Fruit fly (Drosophila melanogaster): ENCODE results near the gene alpha-Man-Ib.

The alpha-Man-Ib gene

DNA sequence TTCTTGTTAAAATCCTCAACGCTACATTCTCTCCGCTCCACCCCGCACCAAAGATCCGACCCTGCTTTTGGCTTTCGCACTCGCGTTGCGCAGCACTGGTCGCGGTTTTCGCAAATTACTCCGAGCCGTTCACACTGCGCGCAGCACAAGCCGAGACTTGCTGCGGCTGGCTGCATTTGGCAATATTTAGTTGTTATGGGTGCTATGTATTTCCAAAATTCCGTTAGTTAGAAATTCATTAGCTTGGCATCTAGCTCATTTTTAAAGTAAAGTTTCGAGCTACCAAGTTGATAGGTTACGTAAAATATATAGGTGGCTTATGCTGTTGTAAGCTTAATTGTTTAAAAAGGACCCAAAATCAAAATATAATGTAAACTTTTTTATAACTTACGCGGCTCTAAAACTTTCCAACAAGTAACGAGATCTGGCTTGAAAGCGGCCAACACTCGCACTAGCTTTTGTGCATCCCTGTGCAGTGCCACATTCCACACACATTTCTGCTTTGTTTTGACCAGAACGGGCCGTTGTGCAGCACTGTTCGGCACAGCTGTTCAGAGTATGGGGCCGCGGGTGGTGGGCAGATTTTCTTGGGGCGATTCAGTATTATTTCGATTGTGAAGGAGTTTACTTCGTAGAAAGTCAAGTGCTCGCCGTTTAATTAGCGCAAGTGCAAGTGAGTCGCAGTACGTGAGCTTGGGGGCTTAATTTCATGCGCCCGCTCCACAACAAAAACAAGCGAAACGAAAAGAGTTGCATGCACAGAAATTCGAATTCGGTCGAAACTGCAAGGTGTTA is 10.4 kb upstream of the alpha-Man-Ib start, which contains the start of the genes yem and Ctl2 (continued):
- TF ChIP-seq CG17359 (tag; optimal IDR thresholded peaks at IDR 0.05) (peak; percentile 11), CG7987 (GFP tag; optimal IDR thresholded peaks at IDR 0.05) (peak; percentile 38), pita (GFP tag; optimal IDR thresholded peaks at IDR 0.05) (peak; percentile 3), grau (tag; optimal IDR thresholded peaks at IDR 0.05) (peak; percentile 72), shn (GFP tag; optimal IDR thresholded peaks at IDR 0.05) (peak; percentile 90), seq (GFP tag; IDR thresholded peaks at IDR 0.05) (no peak), CG13123 (GFP tag; optimal IDR thresholded peaks at IDR 0.05) (peak; percentile 17), CG7786 (GFP tag; optimal IDR thresholded peaks at IDR 0.05) (peak; percentile 86), CG15514 (GFP tag; optimal IDR thresholded peaks at IDR 0.05) (peak; percentile 38), Drgx (GFP tag; IDR thresholded peaks at IDR 0.05) (peak; percentile 44), Dfd (GFP tag; optimal IDR thresholded peaks at IDR 0.05) (no peak), sim (GFP tag; IDR thresholded peaks at IDR 0.05) (no peak), CG11723 (GFP tag; optimal IDR thresholded peaks at IDR 0.05) (peak; percentile 19), NFAT (GFP tag; IDR thresholded peaks at IDR 0.05) (peak; percentile 89), CG8765 (GFP tag; IDR thresholded peaks at IDR 0.05) (0 out of 2 replicates have a peak, but pooled peaks have one; percentile 7), CG10565 (GFP tag; optimal IDR thresholded peaks at IDR 0.05) (no peak), Sin3A (optimal IDR thresholded peaks at IDR 0.05) (peak; percentile 97), CG10431 (GFP tag; optimal IDR thresholded peaks at IDR 0.05) (no peak), Doc2 (GFP tag; IDR thresholded peaks at IDR 0.05) (0 out of 2 replicates have a peak, but pooled peaks have one; percentile 29), CG6689 (GFP tag; IDR thresholded peaks at IDR 0.05) (peak; percentile 18; the same call in 1 of the 2 replicates), eve (GFP tag; optimal IDR thresholded peaks at IDR 0.05) (peak in 1 of 2 experiments; percentile 26), CG10462 (GFP tag; optimal IDR thresholded peaks at IDR 0.05) (peak; percentile 28), Neu2 (GFP tag; optimal IDR thresholded peaks at IDR 0.05; ENCODE audit: borderline replicate concordance) (peak; percentile 45), Usf (GFP tag; optimal IDR thresholded peaks at IDR 0.05) (peak; percentile 46), CG3838 (GFP tag; optimal IDR thresholded peaks at IDR 0.05) (peak; percentile 63), sd (tag; optimal IDR thresholded peaks at IDR 0.05) (peak; percentile 100), row (GFP tag; IDR thresholded peaks at IDR 0.05) (peak; percentile 88), CG6791 (GFP tag; IDR thresholded peaks at IDR 0.05; ENCODE audit: partially characterized antibody) (peak; percentile 29; the same call in 1 of the 3 replicates), sna (GFP tag; IDR thresholded peaks at IDR 0.05; ENCODE audit: partially characterized antibody) (no peak), CG1024 (GFP tag; IDR thresholded peaks at IDR 0.05) (peak; percentile 25; the same call in 1 of the 2 replicates), abd-A (tag; optimal IDR thresholded peaks at IDR 0.05) (no peak), CG14860 (GFP tag; IDR thresholded peaks at IDR 0.05; ENCODE audit: partially characterized antibody) (no peak), CG14050 (GFP tag; IDR thresholded peaks at IDR 0.05) (no peak; the same call in 2 of the 3 replicates), Dip2 (GFP tag; IDR thresholded peaks at IDR 0.05) (no peak), CG11085 (GFP tag; IDR thresholded peaks at IDR 0.05) (peak; percentile 61), Nf-YA (GFP tag; IDR thresholded peaks at IDR 0.05) (no peak), B-H2 (GFP tag; optimal IDR thresholded peaks at IDR 0.05) (peak; percentile 58), pb (GFP tag; optimal IDR thresholded peaks at IDR 0.05) (peak; percentile 62), CG10147 (GFP tag; optimal IDR thresholded peaks at IDR 0.05) (peak; percentile 51), Nf-YB (GFP tag; optimal IDR thresholded peaks at IDR 0.05) (peak; percentile 25), CG34224 (GFP tag; IDR thresholded peaks at IDR 0.05; ENCODE audit: partially characterized antibody) (no peak; the same call in 2 of the 3 replicates), repo (GFP tag; optimal IDR thresholded peaks at IDR 0.05) (peak; percentile 37), CG34422 (GFP tag; IDR thresholded peaks at IDR 0.05) (peak; percentile 68), CG2129 (GFP tag; IDR thresholded peaks at IDR 0.05; ENCODE audit: partially characterized antibody) (no peak), ab (GFP tag; optimal IDR thresholded peaks at IDR 0.05) (peak; percentile 58), Sry-β (GFP tag; optimal IDR thresholded peaks at IDR 0.05) (peak; percentile 93), Spps (tag; optimal IDR thresholded peaks at IDR 0.05) (no peak), sima (GFP tag; optimal IDR thresholded peaks at IDR 0.05) (peak; percentile 2), klu (GFP tag; IDR thresholded peaks at IDR 0.05) (peak; percentile 67)
